Worm (Caenorhabditis elegans) whole organism, L3 larva: ENCODE results near the gene ZC196.4.

Experiments
- R02D3.7 ChIP-seq: fragments of 150-350 bp; optimal IDR thresholded peaks from 2 replicates; lab custom pipeline; 2014; ENCODE audit warnings: missing biosample characterization, missing genetic modification characterization
- ZK546.5 ChIP-seq: sonication (generic microtip); optimal IDR thresholded peaks from 2 replicates; lab custom pipeline; 2017; ENCODE audit warnings: missing biosample characterization, missing genetic modification characterization
- aly-2 ChIP-seq: fragments of 150-350 bp; optimal IDR thresholded peaks from 2 replicates; lab custom pipeline; 2014; ENCODE audit warnings: missing biosample characterization, missing genetic modification characterization
- ama-1 ChIP-seq: fragments of 150-350 bp; optimal IDR thresholded peaks from 2 replicates; lab custom pipeline; 2018
- ceh-16 ChIP-seq: sonication (generic microtip); optimal IDR thresholded peaks from 2 replicates; lab custom pipeline; 2017; ENCODE audit warnings: missing biosample characterization, missing genetic modification characterization
- ceh-28 ChIP-seq: fragments of 150-350 bp; optimal IDR thresholded peaks from 2 replicates; lab custom pipeline; 2014; ENCODE audit warnings: missing biosample characterization, missing genetic modification reagents, missing genetic modification characterization
- ceh-82 ChIP-seq: fragments of 150-350 bp; optimal IDR thresholded peaks from 2 replicates; lab custom pipeline; 2014; ENCODE audit warnings: missing biosample characterization, missing genetic modification characterization
- elt-1 ChIP-seq: fragments of 150-350 bp; optimal IDR thresholded peaks from 2 replicates; lab custom pipeline; 2014; ENCODE audit warnings: missing biosample characterization, missing genetic modification characterization
- elt-2 ChIP-seq: sonication (generic microtip); optimal IDR thresholded peaks from 2 replicates; lab custom pipeline; 2016; ENCODE audit warnings: missing genetic modification reagents, mild to moderate bottlenecking, missing genetic modification characterization, missing compliant biosample characterization
- elt-3 ChIP-seq, 3 experiments: fragments of 150-350 bp in 1 of 3; sonication (generic microtip) in 2 of 3; optimal IDR thresholded peaks; 2 replicates in 2 of 3; 4 replicates in 1 of 3; lab custom pipeline; 2014 to 2017; ENCODE audit warnings: missing biosample characterization in 3 of 3, missing genetic modification characterization in 3 of 3
- eor-1 ChIP-seq, 2 experiments: fragments of 150-350 bp; optimal IDR thresholded peaks; 2 replicates each; lab custom pipeline; 2014 to 2018; ENCODE audit warnings: missing biosample characterization in 2 of 2, missing genetic modification characterization in 2 of 2
- fkh-10 ChIP-seq: sonication (generic microtip); optimal IDR thresholded peaks from 2 replicates; lab custom pipeline; 2017; ENCODE audit warnings: missing biosample characterization, missing genetic modification reagents, missing genetic modification characterization
- fkh-2 ChIP-seq: fragments of 150-350 bp; optimal IDR thresholded peaks from 2 replicates; lab custom pipeline; 2014; ENCODE audit warnings: missing biosample characterization, missing genetic modification reagents, missing genetic modification characterization
- fos-1 ChIP-seq: fragments of 150-350 bp; optimal IDR thresholded peaks from 2 replicates; lab custom pipeline; 2014; ENCODE audit warnings: missing biosample characterization, missing genetic modification characterization
- hmg-11 ChIP-seq: sonication (generic microtip); optimal IDR thresholded peaks from 2 replicates; lab custom pipeline; 2016; ENCODE audit warnings: missing genetic modification characterization, missing compliant biosample characterization
- jun-1 ChIP-seq: fragments of 150-350 bp; optimal IDR thresholded peaks from 2 replicates; lab custom pipeline; 2014; ENCODE audit warnings: missing biosample characterization, missing genetic modification reagents, missing genetic modification characterization
- lin-15B ChIP-seq: fragments of 150-350 bp; optimal IDR thresholded peaks from 2 replicates; lab custom pipeline; 2014; ENCODE audit warnings: missing biosample characterization, missing genetic modification characterization
- lin-39 ChIP-seq: fragments of 150-350 bp; optimal IDR thresholded peaks from 2 replicates; lab custom pipeline; 2018; ENCODE audit warnings: missing biosample characterization, missing genetic modification reagents, missing genetic modification characterization
- lsy-12 ChIP-seq: sonication (generic microtip); optimal IDR thresholded peaks from 2 replicates; lab custom pipeline; 2016; ENCODE audit warnings: mild to moderate bottlenecking, missing genetic modification characterization, missing compliant biosample characterization
- mdl-1 ChIP-seq: fragments of 150-350 bp; optimal IDR thresholded peaks from 2 replicates; lab custom pipeline; 2014; ENCODE audit warnings: missing biosample characterization, missing genetic modification characterization
- mml-1 ChIP-seq: fragments of 150-350 bp; sonication (generic microtip); optimal IDR thresholded peaks from 3 replicates; lab custom pipeline; 2014; ENCODE audit warnings: missing biosample characterization, missing genetic modification characterization
- nfya-1 ChIP-seq: sonication (generic microtip); optimal IDR thresholded peaks from 2 replicates; lab custom pipeline; 2017; ENCODE audit warnings: missing genetic modification characterization, mild to moderate bottlenecking, missing compliant biosample characterization, antibody characterized with exemption, moderate library complexity; ENCODE audit not compliant: insufficient read depth
- nhr-11 ChIP-seq: fragments of 150-350 bp; optimal IDR thresholded peaks from 2 replicates; lab custom pipeline; 2014; ENCODE audit warnings: missing biosample characterization, missing genetic modification characterization
- nhr-12 ChIP-seq: fragments of 150-350 bp; optimal IDR thresholded peaks from 2 replicates; lab custom pipeline; 2014; ENCODE audit warnings: missing biosample characterization, missing genetic modification characterization
- nhr-23 ChIP-seq: fragments of 150-350 bp; optimal IDR thresholded peaks from 2 replicates; lab custom pipeline; 2014; ENCODE audit warnings: missing biosample characterization, missing genetic modification reagents, missing genetic modification characterization
- nhr-237 ChIP-seq: fragments of 150-350 bp; optimal IDR thresholded peaks from 2 replicates; lab custom pipeline; 2014; ENCODE audit warnings: missing biosample characterization, missing genetic modification characterization
- nhr-25 ChIP-seq: sonication (generic microtip); optimal IDR thresholded peaks from 2 replicates; lab custom pipeline; 2017; ENCODE audit warnings: missing biosample characterization, missing genetic modification characterization
- nhr-28 ChIP-seq: fragments of 150-350 bp; optimal IDR thresholded peaks from 2 replicates; lab custom pipeline; 2014; ENCODE audit warnings: missing biosample characterization, missing genetic modification characterization
- nhr-76 ChIP-seq: fragments of 150-350 bp; sonication (generic microtip); optimal IDR thresholded peaks from 5 replicates; lab custom pipeline; 2014; ENCODE audit warnings: missing biosample characterization, missing genetic modification characterization
- nhr-77 ChIP-seq: fragments of 150-350 bp; optimal IDR thresholded peaks from 2 replicates; lab custom pipeline; 2014; ENCODE audit warnings: missing biosample characterization, missing genetic modification characterization
- pha-4 ChIP-seq: fragments of 150-350 bp; optimal IDR thresholded peaks from 2 replicates; lab custom pipeline; 2014; ENCODE audit warnings: missing biosample characterization, missing genetic modification reagents, missing genetic modification characterization
- pqm-1 ChIP-seq: fragments of 150-350 bp; optimal IDR thresholded peaks from 2 replicates; lab custom pipeline; 2017; ENCODE audit warnings: missing biosample characterization, missing genetic modification characterization, inconsistent platforms
- sea-2 ChIP-seq: fragments of 150-350 bp; sonication (generic microtip); optimal IDR thresholded peaks from 4 replicates; lab custom pipeline; 2014; ENCODE audit warnings: missing biosample characterization, missing genetic modification reagents, missing genetic modification characterization
- skn-1 ChIP-seq: fragments of 150-350 bp; optimal IDR thresholded peaks from 2 replicates; lab custom pipeline; 2014; ENCODE audit warnings: missing biosample characterization, missing genetic modification characterization
- snpc-4 ChIP-seq: fragments of 150-350 bp; optimal IDR thresholded peaks from 2 replicates; lab custom pipeline; 2014; ENCODE audit warnings: missing biosample characterization, missing genetic modification characterization
- tbx-2 ChIP-seq: sonication (generic microtip); optimal IDR thresholded peaks from 2 replicates; lab custom pipeline; 2016; ENCODE audit warnings: mild to moderate bottlenecking, missing genetic modification characterization, missing compliant biosample characterization
- unc-39 ChIP-seq: sonication (generic microtip); optimal IDR thresholded peaks from 4 replicates; lab custom pipeline; 2017; ENCODE audit warnings: missing biosample characterization, missing genetic modification characterization
- unc-62 ChIP-seq: fragments of 150-350 bp; sonication (generic microtip); optimal IDR thresholded peaks from 4 replicates; lab custom pipeline; 2014; ENCODE audit warnings: missing biosample characterization, missing genetic modification reagents, missing genetic modification characterization
- zag-1 ChIP-seq: fragments of 150-350 bp; optimal IDR thresholded peaks from 2 replicates; lab custom pipeline; 2014; ENCODE audit warnings: missing biosample characterization, missing genetic modification characterization

ZC196.4 gene

DNA sequence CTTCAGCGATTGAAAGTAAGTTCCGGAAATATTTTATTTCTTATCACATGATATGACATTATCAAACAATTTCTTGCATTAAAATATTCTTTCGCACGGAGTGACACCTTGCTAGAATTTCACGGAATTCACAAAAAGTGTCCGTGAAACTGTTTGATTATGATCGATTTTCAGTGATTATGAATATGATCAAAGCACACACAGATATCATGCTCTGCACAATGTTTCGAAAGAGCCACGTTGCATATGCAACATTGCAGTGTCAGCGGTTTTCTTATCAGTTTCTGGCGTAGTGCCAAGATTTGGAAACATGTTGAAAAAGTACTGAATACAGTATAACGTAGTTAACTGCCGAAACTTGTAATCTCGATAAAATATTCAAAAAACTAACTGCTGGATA is 36.2 kb downstream of the ZC196.4 start:
- no peak for TF ChIP-seq ceh-82
- no peak for TF ChIP-seq zag-1 (tag; lab: Kevin White, UChicago)
- no peak for TF ChIP-seq snpc-4 (tag; lab: Kevin White, UChicago)
- TF ChIP-seq nhr-77 (tag; lab: Kevin White, UChicago), result no peak
- no peak for TF ChIP-seq ceh-16 (tag; lab: Kevin White, UChicago)
- TF ChIP-seq jun-1 (tag; lab: Kevin White, UChicago), result peak; percentile 85
- no peak for TF ChIP-seq ZK546.5
- TF ChIP-seq mdl-1 (tag; lab: Kevin White, UChicago), result no peak
- peak; percentile 98 for TF ChIP-seq elt-2 (tag; lab: Kevin White, UChicago)
- no peak for TF ChIP-seq fkh-10
- TF ChIP-seq nhr-28, result no peak
- no peak for TF ChIP-seq nhr-76
- TF ChIP-seq nhr-25 (tag; lab: Kevin White, UChicago), result no peak
- peak; percentile 34 for TF ChIP-seq pha-4 (tag; lab: Kevin White, UChicago)
- TF ChIP-seq nfya-1 (tag; lab: Kevin White, UChicago), result no peak
- TF ChIP-seq nhr-12, result no peak
- TF ChIP-seq nhr-11, result no peak
- no peak for TF ChIP-seq lsy-12
- TF ChIP-seq hmg-11 (tag; lab: Kevin White, UChicago), result no peak
- no peak for TF ChIP-seq ama-1
- TF ChIP-seq lin-39 (tag; lab: Kevin White, UChicago), result no peak
- no peak for TF ChIP-seq elt-3 (tag; optimal IDR thresholded peaks at IDR 0.05; lab: Kevin White, UChicago)
- no peak for TF ChIP-seq nhr-23
- TF ChIP-seq pqm-1, result peak; percentile 84
- no peak for TF ChIP-seq skn-1 (tag; lab: Kevin White, UChicago)
- TF ChIP-seq unc-39 (tag; lab: Kevin White, UChicago), result no peak
- TF ChIP-seq tbx-2 (tag; lab: Kevin White, UChicago), result no peak
- TF ChIP-seq elt-1, result no peak
- no peak for TF ChIP-seq fkh-2
- TF ChIP-seq R02D3.7 (tag; lab: Kevin White, UChicago), result no peak
- no peak for TF ChIP-seq nhr-237 (tag; lab: Kevin White, UChicago)
- TF ChIP-seq aly-2 (tag; lab: Kevin White, UChicago), result no peak
- no peak for TF ChIP-seq sea-2

DNA sequence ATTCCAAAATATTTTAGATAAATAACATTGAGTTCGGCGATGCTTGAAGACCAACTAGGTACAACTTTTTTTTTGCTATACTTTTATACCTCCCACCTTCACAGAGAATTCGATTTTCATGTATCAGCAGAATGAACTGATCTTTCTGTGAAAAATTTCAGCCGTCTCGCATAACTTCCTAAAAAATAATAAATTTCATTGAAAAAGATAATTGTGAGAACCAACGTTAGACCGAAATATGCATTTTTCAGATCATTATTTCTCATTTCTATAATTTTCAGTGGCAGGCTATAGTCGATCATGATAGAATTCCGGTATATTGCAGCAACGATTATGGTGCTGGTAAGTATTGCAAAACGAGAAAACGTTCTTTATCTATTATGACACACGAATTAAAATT is 38.7 kb downstream of the ZC196.4 start, which contains the start of gene srx-115:
srx-115 (plus strand) TSS at position 301 of the 400 bp plus-strand sequence.
- no peak for TF ChIP-seq ama-1
- no peak for TF ChIP-seq unc-39 (tag; lab: Kevin White, UChicago)
- no peak for TF ChIP-seq eor-1 (tag; optimal IDR thresholded peaks at IDR 0.05; lab: Kevin White, UChicago)
- TF ChIP-seq lin-15B (tag; lab: Kevin White, UChicago), result no peak
- TF ChIP-seq fkh-10, result no peak
- TF ChIP-seq mml-1, result no peak
- TF ChIP-seq sea-2, result no peak

DNA sequence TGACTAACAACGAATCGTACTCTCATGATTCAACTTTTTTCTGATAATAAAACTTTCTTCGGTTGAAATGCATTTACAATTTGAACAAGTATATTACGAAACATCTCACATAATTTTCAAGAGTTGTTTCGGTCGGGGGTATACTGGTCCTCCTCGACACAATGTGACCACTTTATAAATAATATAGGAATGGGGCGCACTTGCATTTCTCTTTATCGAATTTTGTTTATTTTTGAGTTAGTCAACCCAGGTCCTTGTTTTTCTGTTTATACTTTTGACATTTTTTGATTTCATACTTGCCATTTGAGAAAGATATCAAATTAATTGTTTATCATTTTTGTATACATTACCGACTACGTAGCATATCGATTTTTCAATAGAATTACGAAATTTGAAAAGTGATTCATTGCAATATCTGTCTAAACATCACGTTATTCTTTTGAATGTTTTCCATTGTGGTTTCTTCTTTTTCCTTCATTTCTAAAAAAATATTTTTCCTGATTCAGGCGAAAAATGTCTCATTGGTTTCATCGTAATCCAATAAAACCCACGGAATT is 41.0 kb downstream of the ZC196.4 start, which contains the start of gene B0507.2:
B0507.2 (plus strand) TSS at position 507 of the 557 bp plus-strand sequence.
- TF ChIP-seq unc-62 (GFP tag; lab: Kevin White, UChicago) (no peak), pha-4 (tag; lab: Kevin White, UChicago) (peak; percentile 74), elt-2 (tag; lab: Kevin White, UChicago) (peak; percentile 37), snpc-4 (tag; lab: Kevin White, UChicago) (peak; percentile 41), unc-39 (tag; lab: Kevin White, UChicago) (no peak), nfya-1 (tag; lab: Kevin White, UChicago) (no peak), nhr-76 (no peak), mdl-1 (tag; lab: Kevin White, UChicago) (no peak), lin-15B (tag; lab: Kevin White, UChicago) (peak; percentile 40), jun-1 (tag; lab: Kevin White, UChicago) (no peak), pqm-1 (peak; percentile 28), ceh-28 (tag; lab: Kevin White, UChicago) (peak; percentile 29)

DNA sequence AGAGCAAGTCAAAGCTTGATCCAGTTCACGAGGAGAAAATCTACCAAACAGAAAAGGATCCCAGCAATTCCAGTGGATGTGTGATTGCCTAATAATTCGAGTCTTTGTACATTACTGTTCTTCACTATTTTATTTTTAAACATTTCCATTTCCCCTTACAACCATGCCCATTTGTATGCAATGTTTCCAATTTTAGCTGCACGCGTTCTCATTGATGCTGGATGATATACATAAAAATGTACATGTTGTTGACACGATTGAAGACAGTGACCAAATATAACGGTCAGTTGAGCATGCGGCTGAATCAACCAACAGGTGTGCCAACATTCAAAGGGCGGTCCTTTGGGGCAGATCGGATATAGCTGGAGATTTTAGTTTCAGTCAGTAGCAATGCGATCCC is 43.4 kb downstream of the ZC196.4 start, which contains the start of gene B0507.1:
B0507.1 (plus strand) TSS at position 301 of the 400 bp plus-strand sequence.
- TF ChIP-seq elt-2 (tag; lab: Kevin White, UChicago) (no peak), sea-2 (no peak), nfya-1 (tag; lab: Kevin White, UChicago) (no peak), mdl-1 (tag; lab: Kevin White, UChicago) (no peak), R02D3.7 (tag; lab: Kevin White, UChicago) (no peak), pha-4 (tag; lab: Kevin White, UChicago) (no peak), nhr-23 (no peak), ZK546.5 (no peak), nhr-237 (tag; lab: Kevin White, UChicago) (no peak), aly-2 (tag; lab: Kevin White, UChicago) (no peak), elt-1 (no peak), skn-1 (tag; lab: Kevin White, UChicago) (no peak), nhr-11 (no peak), ceh-28 (tag; lab: Kevin White, UChicago) (no peak), nhr-28 (no peak), fos-1 (tag; lab: Kevin White, UChicago) (no peak), nhr-76 (no peak)
